Fruit fly (Drosophila melanogaster) whole organism, embryonic: ENCODE data around the gene Muc11A.
A peak's percentile ranks its signal among the peaks of the same experiment; 100 is the strongest.

Experiments used
- Adf1 ChIP-seq: fragments of 200-800 bp; sonication (Bioruptor generic); IDR thresholded peaks from 2 replicates; pipeline ENCODE4 v1.3.6; 2022; ENCODE audit warnings: missing biosample characterization, missing genetic modification characterization
- Asciz ChIP-seq: fragments of 200-800 bp; sonication (Bioruptor generic); optimal IDR thresholded peaks from 2 replicates; lab custom pipeline; 2017; ENCODE audit warnings: missing biosample characterization, mild to moderate bottlenecking, missing genetic modification characterization, missing genetic modification reagents
- Atf6 ChIP-seq: fragments of 200-800 bp; sonication (Bioruptor generic); IDR thresholded peaks from 2 replicates; pipeline ENCODE4 v1.3.6; 2022; ENCODE audit warnings: missing biosample characterization, missing genetic modification characterization
- B-H2 ChIP-seq: fragments of 200-800 bp; sonication (Bioruptor generic); optimal IDR thresholded peaks from 2 replicates; lab custom pipeline; 2018; ENCODE audit warnings: missing biosample characterization, mild to moderate bottlenecking, missing genetic modification characterization
- CG13296 ChIP-seq: fragments of 200-800 bp; sonication (Bioruptor generic); optimal IDR thresholded peaks from 3 replicates; lab custom pipeline; 2018; ENCODE audit warnings: missing biosample characterization, mild to moderate bottlenecking, missing genetic modification characterization
- CG14050 ChIP-seq: fragments of 200-800 bp; sonication (Bioruptor generic); IDR thresholded peaks from 3 replicates; pipeline ENCODE4 v1.3.6; 2022; ENCODE audit warnings: missing biosample characterization, missing genetic modification characterization
- CG14710 ChIP-seq: fragments of 200-800 bp; sonication (Bioruptor generic); optimal IDR thresholded peaks from 3 replicates; lab custom pipeline; 2019; ENCODE audit warnings: missing biosample characterization, mild to moderate bottlenecking, missing genetic modification characterization, moderate library complexity
- CG2129 ChIP-seq: fragments of 200-800 bp; sonication (Bioruptor generic); IDR thresholded peaks from 2 replicates; pipeline ENCODE4 v1.3.6; 2022; ENCODE audit warnings: missing biosample characterization, missing genetic modification characterization; ENCODE audit not compliant: partially characterized antibody
- CG2875 ChIP-seq: fragments of 200-800 bp; sonication (Bioruptor generic); optimal IDR thresholded peaks from 2 replicates; lab custom pipeline; 2017; ENCODE audit warnings: missing biosample characterization, mild to moderate bottlenecking, missing genetic modification characterization, missing genetic modification reagents
- CG2889 ChIP-seq: fragments of 200-800 bp; sonication (Bioruptor generic); IDR thresholded peaks from 3 replicates; pipeline ENCODE4 v1.3.6; 2022; ENCODE audit warnings: missing biosample characterization, missing genetic modification characterization
- CG4328 ChIP-seq: fragments of 200-800 bp; sonication (Bioruptor generic); optimal IDR thresholded peaks from 3 replicates; lab custom pipeline; 2017; ENCODE audit warnings: missing biosample characterization, missing genetic modification reagents, missing genetic modification characterization
- CG6791 ChIP-seq: fragments of 200-800 bp; sonication (Bioruptor generic); IDR thresholded peaks from 3 replicates; pipeline ENCODE4 v1.3.6; 2022; ENCODE audit warnings: missing biosample characterization, missing genetic modification characterization; ENCODE audit not compliant: partially characterized antibody
- CG6854 ChIP-seq: fragments of 200-800 bp; sonication (Bioruptor generic); optimal IDR thresholded peaks from 3 replicates; lab custom pipeline; 2017; ENCODE audit warnings: missing biosample characterization, mild to moderate bottlenecking, missing genetic modification characterization
- CG7786 ChIP-seq: fragments of 200-800 bp; sonication (Bioruptor generic); optimal IDR thresholded peaks from 2 replicates; lab custom pipeline; 2016; ENCODE audit warnings: missing biosample characterization, missing genetic modification characterization
- CG7987 ChIP-seq: fragments of 200-800 bp; sonication (Bioruptor generic); optimal IDR thresholded peaks from 2 replicates; lab custom pipeline; 2018; ENCODE audit warnings: missing biosample characterization, mild to moderate bottlenecking, missing genetic modification characterization, moderate library complexity
- CG9727 ChIP-seq: fragments of 200-800 bp; sonication (Bioruptor generic); optimal IDR thresholded peaks from 3 replicates; lab custom pipeline; 2017; ENCODE audit warnings: missing biosample characterization, mild to moderate bottlenecking, missing genetic modification characterization
- CHES-1-like ChIP-seq: fragments of 200-800 bp; sonication (Bioruptor generic); optimal IDR thresholded peaks from 2 replicates; lab custom pipeline; 2016; ENCODE audit warnings: missing biosample characterization, missing genetic modification characterization
- Chrac-16 ChIP-seq: fragments of 200-800 bp; sonication (Bioruptor generic); optimal IDR thresholded peaks from 3 replicates; lab custom pipeline; 2016; ENCODE audit warnings: missing biosample characterization, missing genetic modification characterization
- Dip2 ChIP-seq: fragments of 200-800 bp; sonication (Bioruptor generic); IDR thresholded peaks from 2 replicates; pipeline ENCODE4 v1.3.6; 2022; ENCODE audit warnings: missing biosample characterization, missing genetic modification characterization
- Dll ChIP-seq: fragments of 200-800 bp; sonication (Bioruptor generic); IDR thresholded peaks from 4 replicates; pipeline ENCODE4 v1.3.6; 2022; ENCODE audit warnings: missing biosample characterization, missing genetic modification characterization; ENCODE audit not compliant: partially characterized antibody
- Ets97D ChIP-seq: fragments of 200-800 bp; sonication (Bioruptor generic); optimal IDR thresholded peaks from 3 replicates; lab custom pipeline; 2016; ENCODE audit warnings: missing biosample characterization, missing genetic modification characterization
- Fer3 ChIP-seq: fragments of 200-800 bp; sonication (Bioruptor generic); optimal IDR thresholded peaks from 2 replicates; lab custom pipeline; 2018; ENCODE audit warnings: missing biosample characterization, mild to moderate bottlenecking, missing genetic modification characterization, moderate library complexity
- Hr39 ChIP-seq: fragments of >200 bp; optimal IDR thresholded peaks from 2 replicates; lab custom pipeline; 2017
- NC2β ChIP-seq: fragments of 200-800 bp; sonication (Bioruptor generic); optimal IDR thresholded peaks from 2 replicates; lab custom pipeline; 2016; ENCODE audit warnings: missing biosample characterization, missing genetic modification characterization
- NK7.1 ChIP-seq: fragments of 200-800 bp; sonication (Bioruptor generic); optimal IDR thresholded peaks from 3 replicates; lab custom pipeline; 2016; ENCODE audit warnings: missing biosample characterization, missing genetic modification characterization
- Neu2 ChIP-seq: fragments of 200-800 bp; sonication (Bioruptor generic); optimal IDR thresholded peaks from 3 replicates; lab custom pipeline; 2016; ENCODE audit warnings: missing biosample characterization, missing genetic modification characterization, borderline replicate concordance
- NfI ChIP-seq: fragments of 200-800 bp; sonication (Bioruptor generic); optimal IDR thresholded peaks from 3 replicates; lab custom pipeline; 2018; ENCODE audit warnings: missing biosample characterization, mild to moderate bottlenecking, missing genetic modification characterization, moderate library complexity
- Oaz ChIP-seq: fragments of 200-800 bp; sonication (Bioruptor generic); IDR thresholded peaks from 2 replicates; pipeline ENCODE4 v1.3.6; 2022; ENCODE audit warnings: missing biosample characterization, missing genetic modification characterization
- Optix ChIP-seq: fragments of 200-800 bp; sonication (Bioruptor generic); IDR thresholded peaks from 3 replicates; pipeline ENCODE4 v1.3.6; 2022; ENCODE audit warnings: missing biosample characterization, missing genetic modification characterization
- Ptx1 ChIP-seq: fragments of 200-800 bp; sonication (Bioruptor generic); IDR thresholded peaks from 2 replicates; pipeline ENCODE4 v1.3.6; 2022; ENCODE audit warnings: missing biosample characterization, missing genetic modification characterization
- Rx ChIP-seq: fragments of 200-800 bp; sonication (Bioruptor generic); IDR thresholded peaks from 2 replicates; pipeline ENCODE4 v1.3.6; 2022; ENCODE audit warnings: missing biosample characterization, missing genetic modification characterization
- Vsx1 ChIP-seq: fragments of 200-800 bp; sonication (Bioruptor generic); optimal IDR thresholded peaks from 2 replicates; lab custom pipeline; 2017; ENCODE audit warnings: missing biosample characterization, mild to moderate bottlenecking, missing genetic modification characterization, missing genetic modification reagents
- Xrp1 ChIP-seq: fragments of 200-800 bp; sonication (Bioruptor generic); IDR thresholded peaks from 2 replicates; pipeline ENCODE4 v1.3.6; 2022; ENCODE audit warnings: missing biosample characterization, missing genetic modification characterization
- ap ChIP-seq: fragments of 200-800 bp; sonication (Bioruptor generic); IDR thresholded peaks from 2 replicates; pipeline ENCODE4 v1.3.6; 2022; ENCODE audit warnings: missing biosample characterization, missing genetic modification characterization
- bbx ChIP-seq: fragments of 200-800 bp; sonication (Bioruptor generic); IDR thresholded peaks from 2 replicates; pipeline ENCODE4 v1.3.6; 2022; ENCODE audit warnings: missing biosample characterization, missing genetic modification characterization; ENCODE audit not compliant: partially characterized antibody
- crol ChIP-seq: fragments of 200-800 bp; sonication (Bioruptor generic); IDR thresholded peaks from 2 replicates; pipeline ENCODE4 v1.3.6; 2022; ENCODE audit warnings: missing biosample characterization, missing genetic modification characterization
- cwo ChIP-seq: fragments of 200-800 bp; sonication (Bioruptor generic); optimal IDR thresholded peaks from 3 replicates; lab custom pipeline; 2017; ENCODE audit warnings: missing biosample characterization, missing genetic modification characterization, mild to moderate bottlenecking, moderate library complexity, missing genetic modification reagents
- fd102C ChIP-seq: fragments of 200-800 bp; sonication (Bioruptor generic); optimal IDR thresholded peaks from 2 replicates; lab custom pipeline; 2018; ENCODE audit warnings: missing biosample characterization, mild to moderate bottlenecking, missing genetic modification characterization, moderate library complexity
- fru ChIP-seq: fragments of >200 bp; optimal IDR thresholded peaks from 2 replicates; lab custom pipeline; 2017
- gcm2 ChIP-seq: fragments of 200-800 bp; sonication (Bioruptor generic); optimal IDR thresholded peaks from 2 replicates; lab custom pipeline; 2016; ENCODE audit warnings: missing biosample characterization, missing genetic modification characterization
- gsb-n ChIP-seq: fragments of 200-800 bp; sonication (Bioruptor generic); optimal IDR thresholded peaks from 3 replicates; lab custom pipeline; 2018; ENCODE audit warnings: missing biosample characterization, mild to moderate bottlenecking, missing genetic modification characterization
- nerfin-1 ChIP-seq: fragments of 200-800 bp; sonication (Bioruptor generic); optimal IDR thresholded peaks from 3 replicates; lab custom pipeline; 2019; ENCODE audit warnings: missing biosample characterization, mild to moderate bottlenecking, missing genetic modification characterization, moderate library complexity
- oc ChIP-seq: fragments of 200-800 bp; sonication (Bioruptor generic); optimal IDR thresholded peaks from 2 replicates; lab custom pipeline; 2018; ENCODE audit warnings: missing biosample characterization, mild to moderate bottlenecking, missing genetic modification characterization, moderate library complexity
- pb ChIP-seq: fragments of 200-800 bp; sonication (Bioruptor generic); optimal IDR thresholded peaks from 3 replicates; lab custom pipeline; 2016; ENCODE audit warnings: missing biosample characterization, missing genetic modification characterization
- prd ChIP-seq, 3 experiments: fragments of >200 bp in 2 of 3; fragments of 200-800 bp in 1 of 3; sonication (Bioruptor generic) in 1 of 3; optimal IDR thresholded peaks in 2 of 3; IDR thresholded peaks in 1 of 3; 2 replicates in 2 of 3; 3 replicates in 1 of 3; pipeline versions ENCODE4 v1.3.6 to Lab custom; 2017 to 2022; ENCODE audit warnings: missing biosample characterization in 1 of 3, missing genetic modification characterization in 1 of 3
- ro ChIP-seq: fragments of 200-800 bp; sonication (Bioruptor generic); IDR thresholded peaks from 2 replicates; pipeline ENCODE4 v1.3.6; 2022; ENCODE audit warnings: missing biosample characterization, missing genetic modification characterization
- seq ChIP-seq: fragments of 200-800 bp; sonication (Bioruptor generic); IDR thresholded peaks from 2 replicates; pipeline ENCODE4 v1.3.6; 2022; ENCODE audit warnings: missing biosample characterization, missing genetic modification characterization
- shn ChIP-seq: fragments of 200-800 bp; sonication (Bioruptor generic); optimal IDR thresholded peaks from 3 replicates; lab custom pipeline; 2016; ENCODE audit warnings: missing biosample characterization, missing genetic modification characterization
- ssp ChIP-seq: fragments of 200-800 bp; sonication (Bioruptor generic); IDR thresholded peaks from 2 replicates; pipeline ENCODE4 v1.3.6; 2022; ENCODE audit warnings: missing biosample characterization, missing genetic modification characterization
- twi ChIP-seq: fragments of 200-800 bp; optimal IDR thresholded peaks from 2 replicates; lab custom pipeline; 2019; ENCODE audit warnings: missing biosample characterization, mild to moderate bottlenecking, missing genetic modification characterization, moderate library complexity
- unpg ChIP-seq: fragments of 200-800 bp; sonication (Bioruptor generic); optimal IDR thresholded peaks from 3 replicates; lab custom pipeline; 2018; ENCODE audit warnings: missing biosample characterization, mild to moderate bottlenecking, missing genetic modification characterization, moderate library complexity

The Muc11A gene

DNA sequence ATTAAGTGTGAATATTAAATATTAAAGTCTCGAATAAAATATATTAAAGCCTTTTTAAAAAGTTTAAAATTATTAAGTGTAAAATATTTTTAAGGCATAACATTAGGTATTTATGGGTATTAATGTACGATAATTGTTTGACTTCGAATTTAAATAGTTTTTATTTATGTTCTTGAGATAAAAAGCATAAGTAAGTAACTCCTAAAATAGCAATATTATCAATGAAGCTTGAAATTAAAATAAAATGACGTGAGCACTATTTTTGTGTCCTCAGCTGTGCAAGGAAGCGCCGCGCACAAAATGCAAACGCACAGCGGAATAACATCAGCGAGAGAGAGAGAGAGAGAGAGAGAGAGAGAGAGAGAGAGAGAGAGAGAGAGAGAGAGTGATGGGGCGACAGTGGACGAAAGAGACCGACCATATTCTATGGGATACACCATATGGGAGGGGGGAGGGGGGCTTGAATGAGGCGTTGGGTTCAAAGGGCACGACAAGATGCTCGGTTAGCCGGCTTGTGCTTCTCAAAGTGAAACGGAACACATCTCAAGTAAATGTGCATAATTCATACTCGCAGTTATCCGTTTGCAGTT, 30.7 kb downstream of the Muc11A start (continued):
- TF ChIP-seq Vsx1 (GFP tag; lab: Kevin White, UChicago) (no peak), nerfin-1 (tag; lab: Kevin White, UChicago) (no peak), Ptx1 (GFP tag; lab: Robert Waterston, UW) (no peak), CG2875 (GFP tag; lab: Kevin White, UChicago) (no peak), Hr39 (lab: Kevin White, UChicago) (no peak), CG14710 (tag; lab: Kevin White, UChicago) (peak; percentile 51), CG6791 (GFP tag; lab: Robert Waterston, UW) (no peak), ssp (GFP tag; lab: Robert Waterston, UW) (no peak), twi (tag; lab: Kevin White, UChicago) (no peak), gcm2 (GFP tag; lab: Kevin White, UChicago) (no peak), Fer3 (tag; lab: Kevin White, UChicago) (no peak), Xrp1 (GFP tag; lab: Robert Waterston, UW) (peak; percentile 52; the same call in 1 of the 2 replicates), CG4328 (GFP tag; lab: Kevin White, UChicago) (no peak), CG2889 (no peak), fd102C (GFP tag; lab: Kevin White, UChicago) (no peak), NC2β (GFP tag; lab: Kevin White, UChicago) (no peak), bbx (GFP tag; lab: Robert Waterston, UW) (no peak), gsb-n (tag; lab: Kevin White, UChicago) (peak; percentile 27), oc (tag; lab: Kevin White, UChicago) (no peak), B-H2 (GFP tag; lab: Kevin White, UChicago) (no peak), shn (GFP tag; lab: Kevin White, UChicago) (no peak), Oaz (GFP tag; lab: Robert Waterston, UW) (no peak), Dll (GFP tag; lab: Robert Waterston, UW) (no peak), Neu2 (GFP tag; lab: Kevin White, UChicago) (no peak), seq (GFP tag; lab: Robert Waterston, UW) (no peak), Asciz (no peak), ro (GFP tag; lab: Robert Waterston, UW) (no peak), CG6854 (GFP tag; lab: Kevin White, UChicago) (no peak), CG2129 (no peak), NfI (GFP tag; lab: Kevin White, UChicago) (no peak), CG14050 (no peak), CHES-1-like (no peak), fru (lab: Kevin White, UChicago) (no peak), cwo (GFP tag; lab: Kevin White, UChicago) (no peak), Dip2 (GFP tag; lab: Robert Waterston, UW) (no peak), CG7987 (GFP tag; lab: Kevin White, UChicago) (no peak), unpg (GFP tag; lab: Kevin White, UChicago) (peak; percentile 23), CG7786 (GFP tag; lab: Kevin White, UChicago) (no peak), crol (GFP tag; lab: Robert Waterston, UW) (peak; percentile 56), ap (no peak), CG13296 (GFP tag; lab: Kevin White, UChicago) (no peak), Atf6 (GFP tag; lab: Robert Waterston, UW) (no peak), Optix (GFP tag; lab: Robert Waterston, UW) (no peak), pb (no peak), prd (optimal IDR thresholded peaks at IDR 0.05; lab: Kevin White, UChicago) (no peak), prd (GFP tag; IDR thresholded peaks at IDR 0.05; lab: Robert Waterston, UW) (no peak), Rx (GFP tag; lab: Robert Waterston, UW) (no peak), Ets97D (GFP tag; lab: Kevin White, UChicago) (no peak), Chrac-16 (peak; percentile 22), NK7.1 (GFP tag; lab: Kevin White, UChicago) (no peak), Adf1 (no peak), CG9727 (GFP tag; lab: Kevin White, UChicago) (peak; percentile 35)
